Worm (Caenorhabditis elegans) whole organism, L2 larva: Measurements from ENCODE around the gene wht-6.

Experiments
- C34F6.9 ChIP-seq: fragments of 150-350 bp; optimal IDR thresholded peaks from 2 replicates; lab custom pipeline; 2014; ENCODE audit warnings: missing biosample characterization, missing genetic modification characterization
- R02D3.7 ChIP-seq: fragments of 150-350 bp; optimal IDR thresholded peaks from 2 replicates; lab custom pipeline; 2014; ENCODE audit warnings: missing biosample characterization, missing genetic modification characterization
- Y55F3AM.14 ChIP-seq: fragments of 200-800 bp; sonication (Bioruptor generic); optimal IDR thresholded peaks from 2 replicates; lab custom pipeline; 2018; ENCODE audit warnings: mild to moderate bottlenecking, missing genetic modification characterization, missing compliant biosample characterization
- ZK546.5 ChIP-seq: sonication (generic microtip); optimal IDR thresholded peaks from 2 replicates; lab custom pipeline; 2017; ENCODE audit warnings: missing biosample characterization, missing genetic modification characterization
- ama-1 ChIP-seq: fragments of 150-350 bp; optimal IDR thresholded peaks from 2 replicates; lab custom pipeline; 2018; ENCODE audit warnings: inconsistent platforms
- blmp-1 ChIP-seq: sonication (generic microtip); optimal IDR thresholded peaks from 2 replicates; lab custom pipeline; 2017; ENCODE audit warnings: missing genetic modification characterization, mild to moderate bottlenecking, missing compliant biosample characterization, antibody characterized with exemption, moderate library complexity; ENCODE audit not compliant: insufficient read depth
- ceh-16 ChIP-seq: fragments of 150-350 bp; optimal IDR thresholded peaks from 2 replicates; lab custom pipeline; 2014; ENCODE audit warnings: missing biosample characterization, missing genetic modification characterization
- ceh-82 ChIP-seq: fragments of 150-350 bp; optimal IDR thresholded peaks from 2 replicates; lab custom pipeline; 2014; ENCODE audit warnings: missing biosample characterization, missing genetic modification characterization
- crh-2 ChIP-seq: sonication (generic microtip); optimal IDR thresholded peaks from 2 replicates; lab custom pipeline; 2017; ENCODE audit warnings: missing biosample characterization, missing genetic modification characterization
- dmd-4 ChIP-seq: sonication (generic microtip); optimal IDR thresholded peaks from 2 replicates; lab custom pipeline; 2017; ENCODE audit warnings: missing biosample characterization, missing genetic modification characterization
- egl-27 ChIP-seq: sonication (generic microtip); optimal IDR thresholded peaks from 3 replicates; lab custom pipeline; 2017; ENCODE audit warnings: missing biosample characterization, missing genetic modification reagents, missing genetic modification characterization
- elt-1 ChIP-seq: fragments of 150-350 bp; optimal IDR thresholded peaks from 2 replicates; lab custom pipeline; 2014; ENCODE audit warnings: missing biosample characterization, missing genetic modification characterization
- elt-3 ChIP-seq: sonication (generic microtip); optimal IDR thresholded peaks from 2 replicates; lab custom pipeline; 2017; ENCODE audit warnings: missing biosample characterization, missing genetic modification characterization
- gmeb-1 ChIP-seq: fragments of 150-350 bp; optimal IDR thresholded peaks from 2 replicates; lab custom pipeline; 2014; ENCODE audit warnings: missing biosample characterization, missing genetic modification characterization
- lin-11 ChIP-seq: fragments of 150-350 bp; sonication (generic microtip); optimal IDR thresholded peaks from 2 replicates; lab custom pipeline; 2014; ENCODE audit warnings: missing biosample characterization, missing genetic modification characterization, inconsistent platforms, mixed read lengths
- lin-13 ChIP-seq: fragments of 150-350 bp; optimal IDR thresholded peaks from 2 replicates; lab custom pipeline; 2014; ENCODE audit warnings: missing biosample characterization, missing genetic modification reagents, missing genetic modification characterization
- lin-39 ChIP-seq: fragments of 150-350 bp; optimal IDR thresholded peaks from 2 replicates; lab custom pipeline; 2014; ENCODE audit warnings: missing biosample characterization, missing genetic modification reagents, missing genetic modification characterization
- lsy-2 ChIP-seq, 2 experiments: fragments of 150-350 bp in 1 of 2; sonication (generic microtip) in 1 of 2; optimal IDR thresholded peaks; 2 replicates each; lab custom pipeline; 2014 to 2017; ENCODE audit warnings: missing biosample characterization in 2 of 2, missing genetic modification characterization in 2 of 2
- mab-5 ChIP-seq: fragments of 150-350 bp; optimal IDR thresholded peaks from 2 replicates; lab custom pipeline; 2014; ENCODE audit warnings: missing biosample characterization, missing genetic modification characterization
- mbf-1 ChIP-seq: sonication (generic microtip); optimal IDR thresholded peaks from 2 replicates; lab custom pipeline; 2017; ENCODE audit warnings: missing biosample characterization, missing genetic modification characterization
- mdl-1 ChIP-seq, 2 experiments: fragments of 150-350 bp in 1 of 2; sonication (generic microtip) in 1 of 2; optimal IDR thresholded peaks; 2 replicates each; lab custom pipeline; 2017; ENCODE audit warnings: missing biosample characterization in 2 of 2, missing genetic modification characterization in 2 of 2
- nhr-10 ChIP-seq: sonication (generic microtip); optimal IDR thresholded peaks from 2 replicates; lab custom pipeline; 2017; ENCODE audit warnings: missing biosample characterization, missing genetic modification characterization
- nhr-11 ChIP-seq: fragments of 150-350 bp; optimal IDR thresholded peaks from 2 replicates; lab custom pipeline; 2014; ENCODE audit warnings: missing biosample characterization, missing genetic modification characterization
- nhr-12 ChIP-seq: fragments of 150-350 bp; optimal IDR thresholded peaks from 2 replicates; lab custom pipeline; 2014; ENCODE audit warnings: missing biosample characterization, missing genetic modification characterization
- nhr-129 ChIP-seq: fragments of 150-350 bp; optimal IDR thresholded peaks from 2 replicates; lab custom pipeline; 2014; ENCODE audit warnings: missing biosample characterization, missing genetic modification characterization
- nhr-21 ChIP-seq: fragments of 150-350 bp; optimal IDR thresholded peaks from 2 replicates; lab custom pipeline; 2014; ENCODE audit warnings: missing biosample characterization, missing genetic modification characterization
- nhr-23 ChIP-seq: fragments of 150-350 bp; optimal IDR thresholded peaks from 2 replicates; lab custom pipeline; 2014; ENCODE audit warnings: missing biosample characterization, missing genetic modification reagents, missing genetic modification characterization
- nhr-237 ChIP-seq: fragments of 150-350 bp; optimal IDR thresholded peaks from 2 replicates; lab custom pipeline; 2014; ENCODE audit warnings: missing biosample characterization, missing genetic modification characterization
- nhr-6 ChIP-seq: fragments of 150-350 bp; optimal IDR thresholded peaks from 2 replicates; lab custom pipeline; 2014; ENCODE audit warnings: missing biosample characterization, missing genetic modification characterization
- peb-1 ChIP-seq: fragments of 150-350 bp; optimal IDR thresholded peaks from 2 replicates; lab custom pipeline; 2014; ENCODE audit warnings: missing biosample characterization, missing genetic modification characterization
- sem-4 ChIP-seq: fragments of 150-350 bp; optimal IDR thresholded peaks from 2 replicates; lab custom pipeline; 2014; ENCODE audit warnings: missing biosample characterization, missing genetic modification reagents, missing genetic modification characterization
- skn-1 ChIP-seq: sonication (generic microtip); optimal IDR thresholded peaks from 2 replicates; lab custom pipeline; 2017; ENCODE audit warnings: missing biosample characterization, missing genetic modification characterization
- sma-3 ChIP-seq: sonication (generic microtip); optimal IDR thresholded peaks from 2 replicates; lab custom pipeline; 2016; ENCODE audit warnings: missing genetic modification reagents, missing genetic modification characterization, missing compliant biosample characterization
- unc-39 ChIP-seq: fragments of 150-350 bp; optimal IDR thresholded peaks from 2 replicates; lab custom pipeline; 2014; ENCODE audit warnings: missing biosample characterization, missing genetic modification characterization
- unc-62 ChIP-seq: fragments of 150-350 bp; optimal IDR thresholded peaks from 2 replicates; lab custom pipeline; 2014; ENCODE audit warnings: missing biosample characterization, missing genetic modification reagents, missing genetic modification characterization
- zag-1 ChIP-seq: fragments of 150-350 bp; optimal IDR thresholded peaks from 2 replicates; lab custom pipeline; 2014; ENCODE audit warnings: missing biosample characterization, missing genetic modification characterization
- ztf-4 ChIP-seq: fragments of 150-350 bp; optimal IDR thresholded peaks from 2 replicates; lab custom pipeline; 2014; ENCODE audit warnings: missing biosample characterization, missing genetic modification characterization

wht-6 gene

DNA sequence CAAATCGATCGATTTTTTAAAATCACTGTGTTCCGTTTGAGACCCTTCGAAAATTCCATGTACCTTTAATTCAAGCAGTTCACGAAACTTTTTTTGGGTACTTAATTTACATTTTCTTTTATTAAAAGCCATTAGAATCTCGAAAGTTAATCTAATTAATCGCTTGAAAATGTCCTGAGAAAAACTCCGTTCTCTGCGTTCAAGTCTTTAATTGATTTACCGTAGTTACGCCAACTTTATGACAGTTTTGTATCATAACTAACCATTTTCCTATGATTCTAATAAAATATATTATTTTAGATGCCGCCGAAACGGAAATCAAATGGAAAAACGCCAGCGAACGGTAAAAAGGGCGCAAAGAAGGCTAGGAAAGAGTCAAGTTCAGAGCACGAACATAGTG is 17.4 kb upstream of the wht-6 start, which contains the start of gene jhdm-1:
Gene jhdm-1, plus strand, starts transcription at position 301 of the 400 bp plus-strand sequence.
- TF ChIP-seq nhr-11 (tag; lab: Kevin White, UChicago) (no peak), ztf-4 (tag; lab: Kevin White, UChicago) (no peak), C34F6.9 (tag; lab: Kevin White, UChicago) (no peak), mab-5 (tag; lab: Kevin White, UChicago) (no peak), gmeb-1 (tag; lab: Kevin White, UChicago) (no peak), nhr-129 (tag; lab: Kevin White, UChicago) (no peak), sma-3 (no peak), mbf-1 (tag; lab: Kevin White, UChicago) (no peak), skn-1 (tag; lab: Kevin White, UChicago) (no peak), blmp-1 (no peak), lsy-2 (tag; optimal IDR thresholded peaks at IDR 0.05; lab: Kevin White, UChicago) (no peak), mdl-1 (tag; optimal IDR thresholded peaks at IDR 0.05; lab: Kevin White, UChicago) (no peak), unc-62 (GFP tag; lab: Kevin White, UChicago) (no peak), nhr-12 (no peak), nhr-21 (tag; lab: Kevin White, UChicago) (no peak), ZK546.5 (tag; lab: Kevin White, UChicago) (no peak), peb-1 (no peak), Y55F3AM.14 (no peak), zag-1 (tag; lab: Kevin White, UChicago) (no peak)

DNA sequence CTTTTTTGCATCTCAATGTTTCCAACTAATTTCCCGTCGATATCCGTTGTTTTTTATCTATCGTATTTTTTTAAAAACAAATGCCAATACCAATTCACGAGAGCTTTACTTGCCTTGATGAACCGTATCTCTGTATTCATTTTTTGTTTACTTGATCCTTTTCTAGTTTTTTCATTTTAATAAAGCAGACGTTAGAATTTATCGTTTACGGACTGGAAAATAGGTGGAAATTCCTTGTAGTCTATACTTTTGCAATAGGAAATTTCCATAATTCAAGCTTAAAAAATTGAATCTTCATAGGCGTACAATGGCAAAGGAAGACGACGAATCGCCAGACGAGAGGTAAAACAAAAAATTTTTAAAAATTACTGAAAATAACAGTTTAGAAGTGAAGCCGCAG is 11.7 kb upstream of the wht-6 start, which contains the start of gene algn-1:
Gene algn-1, plus strand, starts transcription at position 301 of the 400 bp plus-strand sequence.
- no peak for TF ChIP-seq R02D3.7 (tag; lab: Kevin White, UChicago)

DNA sequence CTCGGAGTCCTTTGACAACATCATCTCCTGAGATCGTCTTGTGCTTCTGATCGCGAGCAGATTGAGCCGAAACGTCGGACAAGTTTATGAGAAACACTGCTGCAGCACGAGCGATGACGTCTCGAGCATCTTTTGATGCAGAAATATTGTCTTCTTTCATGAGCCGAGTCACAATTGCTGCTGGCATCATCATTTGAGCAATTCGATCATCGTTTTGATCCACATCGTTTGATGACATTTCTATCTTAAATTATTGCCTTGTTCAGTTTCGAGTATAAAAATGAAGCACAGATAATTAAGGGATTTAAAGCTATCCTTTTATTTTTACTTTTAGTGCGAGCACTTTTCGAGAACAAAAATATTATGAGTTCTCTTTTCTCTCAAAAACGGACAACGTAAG is 8.9 kb upstream of the wht-6 start, which contains the start of gene T26A5.8:
Gene T26A5.8, minus strand, starts transcription at position 247 of the 400 bp plus-strand sequence.
- peak; percentile 45 for TF ChIP-seq sma-3
- no peak for TF ChIP-seq elt-3
- no peak for TF ChIP-seq nhr-237 (tag; lab: Kevin White, UChicago)
- TF ChIP-seq lsy-2 (tag; optimal IDR thresholded peaks at IDR 0.05; lab: Kevin White, UChicago): peak in 1 of 2 experiments; percentile 58
- TF ChIP-seq egl-27 (tag; lab: Kevin White, UChicago): no peak
- TF ChIP-seq ZK546.5 (tag; lab: Kevin White, UChicago): no peak
- TF ChIP-seq crh-2 (tag; lab: Kevin White, UChicago): peak; percentile 10
- no peak for TF ChIP-seq elt-1 (tag; lab: Kevin White, UChicago)
- TF ChIP-seq nhr-23: no peak
- TF ChIP-seq gmeb-1 (tag; lab: Kevin White, UChicago): no peak
- TF ChIP-seq R02D3.7 (tag; lab: Kevin White, UChicago): no peak
- no peak for TF ChIP-seq dmd-4
- TF ChIP-seq lin-13: peak; percentile 15
- no peak for TF ChIP-seq lin-39 (tag; lab: Kevin White, UChicago)
- no peak for TF ChIP-seq nhr-10
- no peak for TF ChIP-seq Y55F3AM.14
- TF ChIP-seq ama-1 (lab: Kevin White, UChicago): peak; percentile 56
- no peak for TF ChIP-seq unc-39 (tag; lab: Kevin White, UChicago)
- TF ChIP-seq nhr-129 (tag; lab: Kevin White, UChicago): peak; percentile 25
- TF ChIP-seq ceh-16: no peak
- peak; percentile 19 for TF ChIP-seq nhr-6 (tag; lab: Kevin White, UChicago)
- peak; percentile 29 for TF ChIP-seq ztf-4 (tag; lab: Kevin White, UChicago)

DNA sequence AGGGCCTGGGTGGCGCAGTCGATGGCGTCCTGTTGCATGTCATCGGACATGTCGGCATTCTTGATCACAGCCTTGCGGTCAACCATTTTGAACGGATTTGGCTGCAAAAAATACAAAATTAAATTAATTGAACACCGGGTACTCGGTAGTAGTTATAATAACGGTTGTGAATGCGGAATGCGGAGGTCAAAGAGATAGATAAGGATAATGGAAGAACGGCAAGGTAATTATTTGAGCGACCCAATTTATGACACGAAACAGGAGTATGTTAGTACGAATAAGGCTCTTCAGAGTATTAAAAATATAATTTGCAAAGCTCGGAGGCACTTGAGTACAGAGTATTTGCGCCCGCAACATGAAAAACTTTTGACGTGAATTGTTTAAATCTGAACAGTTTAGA is 7.9 kb upstream of the wht-6 start, which contains the start of gene dlc-1:
Gene dlc-1, minus strand, starts transcription at position 101 of the 400 bp plus-strand sequence.
- TF ChIP-seq mdl-1 (tag; optimal IDR thresholded peaks at IDR 0.05; lab: Kevin White, UChicago) (no peak), ama-1 (lab: Kevin White, UChicago) (no peak), nhr-23 (no peak), sma-3 (no peak), ceh-82 (tag; lab: Kevin White, UChicago) (no peak), lsy-2 (tag; optimal IDR thresholded peaks at IDR 0.05; lab: Kevin White, UChicago) (no peak), nhr-129 (tag; lab: Kevin White, UChicago) (no peak), blmp-1 (no peak), gmeb-1 (tag; lab: Kevin White, UChicago) (no peak), peb-1 (no peak), nhr-6 (tag; lab: Kevin White, UChicago) (no peak), ceh-16 (no peak), lin-11 (no peak), sem-4 (tag; lab: Kevin White, UChicago) (no peak), Y55F3AM.14 (no peak)
